Fruit fly (Drosophila melanogaster): ENCODE measurements around the gene CG2211.

DNA sequence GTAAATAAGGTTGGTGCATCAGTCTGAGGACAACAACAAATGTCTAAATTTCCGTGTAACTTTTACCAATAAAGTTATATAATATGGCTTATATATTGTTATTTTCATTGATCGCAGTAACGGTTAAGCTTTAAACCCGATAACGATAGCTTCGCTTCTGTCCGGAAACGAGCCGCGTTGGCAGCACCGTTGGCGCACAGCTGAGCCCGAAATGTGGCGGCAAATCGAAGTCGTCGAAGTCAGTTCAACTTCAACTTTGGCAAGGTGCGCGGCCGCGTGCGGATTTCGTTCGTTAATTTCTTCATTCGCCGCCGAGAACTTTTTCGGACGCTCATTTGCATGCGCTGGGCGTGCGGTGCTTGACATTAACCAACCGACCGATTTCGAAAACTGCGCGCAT is 16.9 kb downstream of the CG2211 start, which contains the start of gene Myo61F:
- TF ChIP-seq EcR (GFP tag; optimal IDR thresholded peaks at IDR 0.05) (no peak), pan (optimal IDR thresholded peaks at IDR 0.05) (no peak), usp (GFP tag; optimal IDR thresholded peaks at IDR 0.05) (no peak), psq (optimal IDR thresholded peaks at IDR 0.05) (no peak), Dll (optimal IDR thresholded peaks at IDR 0.05) (no peak), CG8478 (optimal IDR thresholded peaks at IDR 0.05) (no peak)

Data from whole organism.